Worm (Caenorhabditis elegans): ENCODE results near the gene rps-5.

The rps-5 gene

DNA sequence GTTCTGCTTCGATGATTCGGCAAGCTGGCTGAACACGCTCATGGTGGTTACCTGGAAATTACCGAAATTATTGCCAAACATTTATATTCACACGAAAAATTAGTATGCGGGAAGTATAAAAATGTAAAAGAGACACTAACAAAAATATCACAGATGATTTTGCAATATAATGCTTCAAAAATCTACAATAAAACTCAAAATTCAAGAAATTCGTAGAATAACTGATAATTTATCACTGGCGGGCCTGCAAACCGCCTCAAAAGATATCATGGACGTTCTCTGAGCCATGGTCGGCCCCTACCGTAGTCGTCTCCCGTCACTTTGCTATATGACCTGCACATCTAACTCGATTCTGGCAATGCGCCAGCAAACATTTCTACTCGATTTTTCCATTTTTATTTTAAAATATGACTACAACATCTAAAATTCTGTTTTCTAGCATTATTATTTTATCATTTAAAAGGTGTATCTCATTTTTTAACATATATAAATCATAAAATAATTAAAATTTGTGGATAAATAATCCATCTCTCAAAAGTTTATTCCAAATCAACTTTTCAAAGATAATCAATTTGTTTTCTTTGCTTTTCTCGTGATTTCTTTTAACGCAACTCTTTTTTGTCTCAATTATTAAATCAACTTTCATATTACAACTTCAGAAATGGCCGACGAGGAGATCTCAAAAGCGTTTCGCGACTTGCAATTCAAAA is 38.8 kb upstream of the rps-5 start, which contains the start of the genes F01G4.6 and pfd-1 (continued):
- peak; percentile 66; the same call in 1 of the 2 replicates for TF ChIP-seq mxl-2 (GFP tag; conservative IDR thresholded peaks at IDR 0.05)
- peak; percentile 96 to 99 for TF ChIP-seq lsy-2 (tag; optimal IDR thresholded peaks at IDR 0.05)
- TF ChIP-seq gei-8 (GFP tag; optimal IDR thresholded peaks at IDR 0.05) = peak; percentile 45
- TF ChIP-seq nhr-28 (tag; optimal IDR thresholded peaks at IDR 0.05) = peak; percentile 87
- no peak for TF ChIP-seq lin-15B (tag; optimal IDR thresholded peaks at IDR 0.05)
- TF ChIP-seq rbr-2 (tag; optimal IDR thresholded peaks at IDR 0.05) = peak; percentile 91
- no peak for TF ChIP-seq daf-8 (GFP tag; IDR thresholded peaks at IDR 0.05)
- peak; percentile 48 for TF ChIP-seq mxl-3 (GFP tag; optimal IDR thresholded peaks at IDR 0.05)
- peak; percentile 75 for TF ChIP-seq php-3 (GFP tag; IDR thresholded peaks at IDR 0.05)
- TF ChIP-seq nhr-10 (tag; optimal IDR thresholded peaks at IDR 0.05) = no peak
- peak; percentile 24 for TF ChIP-seq unc-130 (GFP tag; optimal IDR thresholded peaks at IDR 0.05)
- TF ChIP-seq pqm-1 (tag; optimal IDR thresholded peaks at IDR 0.05) = peak; percentile 9
- TF ChIP-seq lir-3 (tag; optimal IDR thresholded peaks at IDR 0.05) = no peak
- TF ChIP-seq ceh-28 (tag; optimal IDR thresholded peaks at IDR 0.05) = no peak
- peak; percentile 93 for TF ChIP-seq mes-2 (tag; optimal IDR thresholded peaks at IDR 0.05; ENCODE audit: poor library complexity, severe bottlenecking)
- TF ChIP-seq ceh-20 (GFP tag; IDR thresholded peaks at IDR 0.05) = peak; percentile 89
- TF ChIP-seq ZK546.5 (tag; optimal IDR thresholded peaks at IDR 0.05) = peak; percentile 99
- peak; percentile 18; the same call in 1 of the 2 replicates for TF ChIP-seq set-16 (GFP tag; IDR thresholded peaks at IDR 0.05)
- TF ChIP-seq Y5F2A.4 (GFP tag; optimal IDR thresholded peaks at IDR 0.05) = no peak
- peak; percentile 92 for TF ChIP-seq nhr-6 (tag; optimal IDR thresholded peaks at IDR 0.05)
- TF ChIP-seq nhr-111 (GFP tag; optimal IDR thresholded peaks at IDR 0.05) = no peak
- TF ChIP-seq nhr-237 (tag; optimal IDR thresholded peaks at IDR 0.05) = no peak
- TF ChIP-seq ama-1 (optimal IDR thresholded peaks at IDR 0.05) = peak; percentile 53
- no peak for TF ChIP-seq lin-39 (tag; optimal IDR thresholded peaks at IDR 0.05)
- TF ChIP-seq fos-1 (tag; optimal IDR thresholded peaks at IDR 0.05) = no peak
- peak; percentile 92 for TF ChIP-seq nhr-11 (tag; optimal IDR thresholded peaks at IDR 0.05)
- 0 out of 2 replicates have a peak, but pooled peaks have one; percentile 11 for TF ChIP-seq tra-1 (GFP tag; IDR thresholded peaks at IDR 0.05)
- TF ChIP-seq nhr-41 (GFP tag; IDR thresholded peaks at IDR 0.05) = no peak
- TF ChIP-seq attf-4 (tag; optimal IDR thresholded peaks at IDR 0.05) = no peak
- TF ChIP-seq D1046.2 (GFP tag; IDR thresholded peaks at IDR 0.05) = no peak
- TF ChIP-seq F26F4.8 (GFP tag; conservative IDR thresholded peaks at IDR 0.05) = no peak
- peak; percentile 55; the same call in 1 of the 2 replicates for TF ChIP-seq vab-7 (GFP tag; IDR thresholded peaks at IDR 0.05)
- peak; percentile 49; the same call in 1 of the 2 replicates for TF ChIP-seq mdt-29 (GFP tag; IDR thresholded peaks at IDR 0.05)
- no peak for TF ChIP-seq ceh-82 (tag; optimal IDR thresholded peaks at IDR 0.05)
- peak; percentile 93 for TF ChIP-seq aha-1 (tag)
- peak; percentile 83 for TF ChIP-seq jun-1 (tag; optimal IDR thresholded peaks at IDR 0.05)
- no peak for TF ChIP-seq madf-5 (GFP tag; IDR thresholded peaks at IDR 0.05)
- peak; percentile 29 to 89 for TF ChIP-seq hif-1 (tag; optimal IDR thresholded peaks at IDR 0.05)
- TF ChIP-seq lin-13 (GFP tag; optimal IDR thresholded peaks at IDR 0.05) = peak; percentile 85
- TF ChIP-seq F37D6.2 (tag; optimal IDR thresholded peaks at IDR 0.05) = peak; percentile 79
- peak; percentile 65 for TF ChIP-seq zfp-3 (GFP tag; conservative IDR thresholded peaks at IDR 0.05)
- peak; percentile 99 for TF ChIP-seq dve-1 (tag; optimal IDR thresholded peaks at IDR 0.05; ENCODE audit: insufficient read depth)
- TF ChIP-seq egl-27 (tag; optimal IDR thresholded peaks at IDR 0.05) = no peak
- 0 out of 2 replicates have a peak, but pooled peaks have one; percentile 47 for TF ChIP-seq Y75B8A.6 (GFP tag; IDR thresholded peaks at IDR 0.05)
- TF ChIP-seq mdl-1 (tag; optimal IDR thresholded peaks at IDR 0.05) = peak in 1 of 2 experiments; percentile 60
- peak; percentile 90 for TF ChIP-seq lin-1 (GFP tag; IDR thresholded peaks at IDR 0.05)
- TF ChIP-seq dmd-9 (GFP tag; IDR thresholded peaks at IDR 0.05) = no peak
- TF ChIP-seq hlh-11 (tag; optimal IDR thresholded peaks at IDR 0.05) = peak; percentile 92
- peak; percentile 89 for TF ChIP-seq hlh-30 (tag; optimal IDR thresholded peaks at IDR 0.05; ENCODE audit: insufficient read depth)
- TF ChIP-seq R02D3.7 (tag; optimal IDR thresholded peaks at IDR 0.05) = no peak

Measured in whole organism, L4 larva.